Fruit fly (Drosophila melanogaster) ovary, adult (tissue): ENCODE results near the gene CG33783.

ENCODE experiments used
- CG17801 ChIP-seq: fragments of 200-800 bp; optimal IDR thresholded peaks from 2 replicates; lab custom pipeline; 2019; ENCODE audit warnings: missing biosample characterization, mild to moderate bottlenecking, missing genetic modification characterization, moderate library complexity; ENCODE audit not compliant: partially characterized antibody

The CG33783 gene

DNA sequence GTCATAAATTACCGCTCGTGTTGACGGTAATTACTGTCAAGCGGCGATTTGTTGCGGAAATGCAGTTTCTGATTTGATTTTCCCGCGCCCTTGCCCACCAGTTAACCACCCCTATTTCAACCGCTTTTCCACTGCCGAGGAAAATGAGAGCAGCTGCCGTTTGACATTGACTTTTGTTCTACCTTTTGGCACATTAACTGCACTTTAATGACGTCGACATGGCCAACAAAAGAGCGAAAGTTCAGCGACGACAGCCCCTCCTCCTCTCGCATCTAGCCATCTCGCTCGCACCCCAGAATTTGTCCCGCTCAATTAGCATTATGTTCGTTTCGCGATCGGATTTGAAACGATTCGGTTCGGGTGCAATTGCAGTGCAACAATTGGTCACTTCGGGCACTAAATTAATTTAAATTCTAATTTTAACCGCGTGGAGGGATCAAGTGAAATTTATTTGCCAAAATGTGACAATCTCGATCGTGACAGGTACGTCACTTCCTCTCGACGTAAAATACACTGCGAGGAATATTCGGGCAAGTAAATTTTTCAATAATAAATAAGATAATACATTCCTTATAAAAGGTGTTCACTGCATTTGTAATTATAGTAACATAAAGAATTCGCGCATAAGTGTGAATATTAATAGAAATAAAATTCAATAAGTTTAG is 44.7 kb downstream of the CG33783 start:
- TF ChIP-seq CG17801 (GFP tag; lab: Kevin White, UChicago) = peak; percentile 0

DNA sequence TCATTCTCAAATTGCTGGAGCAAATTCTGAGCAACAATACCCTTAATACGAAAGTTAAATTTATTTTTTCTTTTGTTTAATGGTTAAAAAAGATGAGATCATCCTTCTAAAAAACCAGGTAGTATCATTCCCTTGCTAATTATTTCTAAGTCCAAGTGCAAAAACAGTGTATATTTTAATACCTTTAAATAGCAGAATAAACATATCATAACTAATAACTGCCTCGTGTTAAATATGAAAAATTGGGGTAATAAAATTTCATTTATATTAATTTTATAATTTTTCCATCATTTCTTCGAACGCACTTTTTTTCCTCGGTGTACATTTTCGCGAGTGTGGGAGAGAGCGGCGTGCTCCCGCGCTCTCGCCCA is 45.2 kb downstream of the CG33783 start:
- TF ChIP-seq CG17801 (GFP tag; lab: Kevin White, UChicago) = peak; percentile 17

dm6 chr3R:10112195-10112594 is 45.6 kb downstream of the CG33783 start, which contains the start of gene CAH7:
TSS of gene CAH7 (plus strand) at chr3R:10112237.
- TF ChIP-seq CG17801 (GFP tag; lab: Kevin White, UChicago) = no peak

- TF ChIP-seq CG17801 (GFP tag; lab: Kevin White, UChicago) = no peak
These were observed 47.2 kb downstream of the CG33783 start for dm6 chr3R:10113746-10114145.

dm6 chr3R:10114915-10115534 is 48.5 kb downstream of the CG33783 start:
- TF ChIP-seq CG17801 (GFP tag; lab: Kevin White, UChicago) = no peak

DNA sequence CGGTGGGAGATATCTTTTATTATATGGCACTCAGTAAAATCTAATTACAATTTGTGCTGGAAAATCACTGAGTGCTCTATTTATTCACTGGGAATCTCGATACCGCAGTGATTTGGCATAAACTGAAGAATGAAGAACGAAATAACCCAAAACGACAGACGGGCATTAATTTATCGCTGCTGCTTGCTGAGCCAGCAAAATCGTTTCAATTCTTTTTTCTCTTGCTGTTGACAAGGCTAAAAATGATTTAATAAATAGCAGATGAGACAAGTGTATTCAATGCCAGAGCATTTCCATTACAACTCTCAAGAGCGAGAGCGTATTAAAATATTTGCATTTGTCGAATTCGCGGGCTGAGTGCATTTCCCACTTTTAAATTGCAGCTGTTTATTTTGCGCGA is 49.2 kb downstream of the CG33783 start:
- no peak for TF ChIP-seq CG17801 (GFP tag; lab: Kevin White, UChicago)
